Fruit fly (Drosophila melanogaster) Kc167 (cell line): Measurements from ENCODE around the gene nAChRalpha1.

Experiments used
- Sin3A ChIP-seq: fragments of >200 bp; optimal IDR thresholded peaks from 2 replicates; lab custom pipeline; 2018; ENCODE audit warnings: missing external identifiers
- insv ChIP-seq: fragments of >200 bp; optimal IDR thresholded peaks from 3 replicates; lab custom pipeline; 2018; ENCODE audit warnings: missing external identifiers

DNA sequence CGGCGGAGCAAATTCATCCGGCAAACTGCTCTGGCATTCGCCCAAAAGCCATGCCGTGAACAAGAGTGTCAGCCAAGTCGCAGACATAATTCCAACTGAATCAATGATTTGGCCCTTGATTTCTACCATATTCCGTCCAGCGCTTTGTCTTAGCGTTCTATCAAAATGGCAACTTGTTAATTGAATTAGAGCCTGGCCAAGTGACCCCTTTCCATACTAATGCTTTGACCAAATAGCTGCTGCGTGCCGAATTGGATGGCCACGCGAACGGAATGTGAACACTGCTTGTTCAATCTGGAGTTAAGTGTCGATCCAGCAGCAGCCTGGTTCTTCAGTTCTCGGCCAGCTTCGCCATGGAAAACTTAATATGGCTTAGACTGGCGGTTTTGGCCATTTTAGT is 66.7 kb downstream of the nAChRalpha1 start, which contains the start of the genes CG5768 and CG13615:
- no peak for TF ChIP-seq insv (lab: Kevin White, UChicago)
- TF ChIP-seq Sin3A (lab: Kevin White, UChicago), result no peak
